Worm (Caenorhabditis elegans) whole organism, L4/young adult: ENCODE data around the gene Y41D4A.3.
A peak's percentile ranks its signal among the peaks of the same experiment; 100 is the strongest.

ENCODE experiments used
- W03F9.2 ChIP-seq: fragments of 150-350 bp; optimal IDR thresholded peaks from 2 replicates; lab custom pipeline; 2014; ENCODE audit warnings: missing biosample characterization, missing genetic modification characterization
- dao-5 ChIP-seq: sonication (generic microtip); optimal IDR thresholded peaks from 2 replicates; lab custom pipeline; 2016; ENCODE audit warnings: missing genotype, missing genetic modification characterization, moderate library complexity, missing compliant biosample characterization

DNA sequence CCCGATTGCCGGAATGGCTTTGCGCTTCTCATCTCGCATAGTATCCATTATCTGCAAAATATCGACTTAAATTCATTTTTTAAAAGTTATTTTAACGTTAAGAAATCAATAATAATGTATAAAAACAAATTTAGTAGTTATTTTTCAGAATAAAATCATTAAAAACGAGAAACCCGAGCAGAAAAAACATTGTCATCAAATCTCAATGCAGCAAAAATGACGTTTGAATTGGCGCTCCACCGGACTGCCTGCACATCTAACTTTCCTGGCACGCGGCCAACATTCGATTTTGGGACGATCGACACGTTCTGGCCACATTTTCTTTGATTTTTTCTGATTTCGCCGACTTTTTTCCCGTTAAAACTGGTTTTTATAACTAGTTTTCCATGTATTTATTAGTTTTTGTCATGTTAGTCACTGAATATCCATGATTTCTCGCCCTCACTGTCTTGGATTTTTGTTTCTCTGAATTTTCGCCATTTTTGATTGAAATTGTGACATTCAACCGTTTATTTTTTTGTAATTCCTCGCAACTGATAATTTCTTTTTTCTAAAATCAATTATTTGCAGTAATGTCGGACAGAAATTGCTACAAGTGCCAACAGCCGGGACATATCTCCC, 43.8 kb upstream of the Y41D4A.3 start, which contains the start of the genes pbs-1 and K08D12.3:
- TF ChIP-seq W03F9.2 (tag; lab: Kevin White, UChicago) (peak; percentile 86), dao-5 (tag; lab: Kevin White, UChicago) (no peak)
